Worm (Caenorhabditis elegans) whole organism, young adult: ENCODE results near the gene kdp-1.

Experiments used
- B0019.2 ChIP-seq: fragments of 200-800 bp; sonication (Bioruptor generic); conservative IDR thresholded peaks from 2 replicates; pipeline ENCODE4 v1.3.6; 2022; ENCODE audit warnings: missing genetic modification reagents, missing genetic modification characterization, missing compliant biosample characterization
- B0261.1 ChIP-seq: sonication (generic microtip); optimal IDR thresholded peaks from 2 replicates; lab custom pipeline; 2016; ENCODE audit warnings: mild to moderate bottlenecking, missing genetic modification characterization, moderate library complexity, missing compliant biosample characterization
- C17E4.6 ChIP-seq: fragments of 200-800 bp; sonication (Bioruptor generic); IDR thresholded peaks from 2 replicates; pipeline ENCODE4 v1.3.6; 2022; ENCODE audit warnings: missing genetic modification reagents, missing genetic modification characterization, missing compliant biosample characterization
- F10E7.11 ChIP-seq: sonication (generic microtip); optimal IDR thresholded peaks from 2 replicates; lab custom pipeline; 2017; ENCODE audit warnings: mild to moderate bottlenecking, missing genetic modification characterization, moderate library complexity, missing compliant biosample characterization
- F49E8.2 ChIP-seq: sonication (generic microtip); optimal IDR thresholded peaks from 3 replicates; lab custom pipeline; 2017; ENCODE audit warnings: missing genetic modification characterization, mild to moderate bottlenecking, missing compliant biosample characterization, antibody characterized with exemption, moderate library complexity; ENCODE audit not compliant: insufficient read depth
- F57A8.1 ChIP-seq: fragments of 200-800 bp; sonication (Bioruptor generic); optimal IDR thresholded peaks from 2 replicates; lab custom pipeline; 2018; ENCODE audit warnings: mild to moderate bottlenecking, missing genetic modification characterization, moderate library complexity, missing compliant biosample characterization
- K11D2.4 ChIP-seq: fragments of 200-800 bp; sonication (Bioruptor generic); IDR thresholded peaks from 2 replicates; pipeline ENCODE4 v1.3.6; 2022; ENCODE audit warnings: missing genetic modification reagents, missing genetic modification characterization, missing compliant biosample characterization
- T26A5.8 ChIP-seq: sonication (generic microtip); optimal IDR thresholded peaks from 2 replicates; lab custom pipeline; 2016; ENCODE audit warnings: missing genetic modification characterization, missing compliant biosample characterization
- Y56A3A.18 ChIP-seq: fragments of 200-800 bp; sonication (Bioruptor generic); IDR thresholded peaks from 2 replicates; pipeline ENCODE4 v1.3.6; 2022; ENCODE audit warnings: missing genetic modification reagents, missing genetic modification characterization, missing compliant biosample characterization
- Y67H2A.10 ChIP-seq: fragments of 200-800 bp; sonication (Bioruptor generic); conservative IDR thresholded peaks from 2 replicates; pipeline ENCODE4 v1.3.6; 2022; ENCODE audit warnings: missing genetic modification reagents, missing genetic modification characterization, missing compliant biosample characterization
- ZK185.1 ChIP-seq: sonication (generic microtip); optimal IDR thresholded peaks from 2 replicates; lab custom pipeline; 2016; ENCODE audit warnings: mild to moderate bottlenecking, missing genetic modification characterization, missing compliant biosample characterization; ENCODE audit not compliant: poor library complexity, severe bottlenecking
- aptf-2 ChIP-seq: fragments of 200-800 bp; sonication (Bioruptor generic); conservative IDR thresholded peaks from 2 replicates; pipeline ENCODE4 v1.3.6; 2022; ENCODE audit warnings: missing genetic modification reagents, missing genetic modification characterization, missing compliant biosample characterization
- athp-1 ChIP-seq: sonication (generic microtip); optimal IDR thresholded peaks from 2 replicates; lab custom pipeline; 2017; ENCODE audit warnings: mild to moderate bottlenecking, missing genetic modification characterization, missing compliant biosample characterization
- attf-6 ChIP-seq: fragments of 200-800 bp; sonication (Bioruptor generic); IDR thresholded peaks from 2 replicates; pipeline ENCODE4 v1.3.6; 2022; ENCODE audit warnings: missing genetic modification reagents, missing genetic modification characterization, missing compliant biosample characterization
- bed-2 ChIP-seq: fragments of 200-800 bp; sonication (Bioruptor generic); IDR thresholded peaks from 2 replicates; pipeline ENCODE4 v1.3.6; 2022; ENCODE audit warnings: missing genetic modification reagents, missing genetic modification characterization, missing compliant biosample characterization
- cebp-2 ChIP-seq: fragments of 200-800 bp; sonication (Bioruptor generic); IDR thresholded peaks from 2 replicates; pipeline ENCODE4 v1.3.6; 2022; ENCODE audit warnings: missing genetic modification characterization, missing compliant biosample characterization
- ceh-58 ChIP-seq: fragments of 200-800 bp; sonication (Bioruptor generic); IDR thresholded peaks from 2 replicates; pipeline ENCODE4 v1.3.6; 2022; ENCODE audit warnings: missing genetic modification characterization, missing compliant biosample characterization
- ceh-79 ChIP-seq: sonication (generic microtip); optimal IDR thresholded peaks from 2 replicates; lab custom pipeline; 2017; ENCODE audit warnings: mild to moderate bottlenecking, missing genetic modification characterization, missing compliant biosample characterization
- ceh-91 ChIP-seq: fragments of 200-800 bp; sonication (Bioruptor generic); IDR thresholded peaks from 2 replicates; pipeline ENCODE4 v1.3.6; 2022; ENCODE audit warnings: missing genetic modification reagents, missing genetic modification characterization, missing compliant biosample characterization
- die-1 ChIP-seq: sonication (generic microtip); optimal IDR thresholded peaks from 2 replicates; lab custom pipeline; 2016; ENCODE audit warnings: missing genotype, mild to moderate bottlenecking, missing genetic modification characterization, missing compliant biosample characterization
- dpff-1 ChIP-seq: sonication (generic microtip); optimal IDR thresholded peaks from 2 replicates; lab custom pipeline; 2017; ENCODE audit warnings: mild to moderate bottlenecking, missing genetic modification characterization, missing compliant biosample characterization
- dpl-1 ChIP-seq: fragments of 150-350 bp; optimal IDR thresholded peaks from 2 replicates; lab custom pipeline; 2014; ENCODE audit warnings: missing biosample characterization, missing genetic modification reagents, missing genetic modification characterization
- egl-44 ChIP-seq: fragments of 200-800 bp; sonication (Bioruptor generic); IDR thresholded peaks from 2 replicates; pipeline ENCODE4 v1.3.6; 2022; ENCODE audit warnings: missing genetic modification reagents, missing genetic modification characterization, missing compliant biosample characterization
- egrh-3 ChIP-seq: fragments of 200-800 bp; sonication (Bioruptor generic); IDR thresholded peaks from 2 replicates; pipeline ENCODE4 v1.3.6; 2022; ENCODE audit warnings: missing genetic modification reagents, missing genetic modification characterization, missing compliant biosample characterization
- hrde-1 ChIP-seq: sonication (generic microtip); optimal IDR thresholded peaks from 2 replicates; lab custom pipeline; 2016; ENCODE audit warnings: missing genetic modification characterization, mild to moderate bottlenecking, missing compliant biosample characterization, moderate library complexity, missing genotype, missing genetic modification reagents, borderline replicate concordance
- hsf-1 ChIP-seq: fragments of 200-800 bp; sonication (Bioruptor generic); IDR thresholded peaks from 2 replicates; pipeline ENCODE4 v1.3.6; 2022; ENCODE audit warnings: missing genetic modification reagents, missing genetic modification characterization, missing compliant biosample characterization
- let-526 ChIP-seq: fragments of 200-800 bp; sonication (Bioruptor generic); IDR thresholded peaks from 2 replicates; pipeline ENCODE4 v1.3.6; 2022; ENCODE audit warnings: missing genetic modification reagents, missing genetic modification characterization, missing compliant biosample characterization
- lin-26 ChIP-seq: fragments of 200-800 bp; sonication (Bioruptor generic); IDR thresholded peaks from 2 replicates; pipeline ENCODE4 v1.3.6; 2022; ENCODE audit warnings: missing genetic modification reagents, missing genetic modification characterization, missing compliant biosample characterization
- lin-35 ChIP-seq, 3 experiments: fragments of 150-350 bp in 2 of 3; sonication (generic microtip) in 1 of 3; optimal IDR thresholded peaks; 2 replicates each; lab custom pipeline; 2014 to 2018; ENCODE audit warnings: missing biosample characterization in 3 of 3, missing genetic modification characterization in 3 of 3, missing genetic modification reagents in 3 of 3
- lin-40 ChIP-seq: sonication (generic microtip); optimal IDR thresholded peaks from 2 replicates; lab custom pipeline; 2016; ENCODE audit warnings: missing genetic modification characterization, mild to moderate bottlenecking, missing compliant biosample characterization, missing genotype, missing genetic modification reagents
- lir-1 ChIP-seq: fragments of 200-800 bp; sonication (Bioruptor generic); conservative IDR thresholded peaks from 2 replicates; pipeline ENCODE4 v1.3.6; 2022; ENCODE audit warnings: missing genetic modification reagents, missing genetic modification characterization, missing compliant biosample characterization
- lsl-1 ChIP-seq: fragments of 200-800 bp; sonication (Bioruptor generic); optimal IDR thresholded peaks from 2 replicates; lab custom pipeline; 2018; ENCODE audit warnings: mild to moderate bottlenecking, missing genetic modification characterization, moderate library complexity, missing compliant biosample characterization
- lsy-27 ChIP-seq: sonication (generic microtip); optimal IDR thresholded peaks from 2 replicates; lab custom pipeline; 2017; ENCODE audit warnings: missing genetic modification characterization, mild to moderate bottlenecking, missing compliant biosample characterization, antibody characterized with exemption, missing genotype, borderline replicate concordance; ENCODE audit not compliant: insufficient read depth
- madf-3 ChIP-seq: fragments of 200-800 bp; sonication (Bioruptor generic); IDR thresholded peaks from 2 replicates; pipeline ENCODE4 v1.3.6; 2022; ENCODE audit warnings: missing genetic modification reagents, missing genetic modification characterization, missing compliant biosample characterization
- madf-6 ChIP-seq: fragments of 200-800 bp; sonication (Bioruptor generic); IDR thresholded peaks from 2 replicates; pipeline ENCODE4 v1.3.6; 2022; ENCODE audit warnings: missing genetic modification reagents, missing genetic modification characterization, missing compliant biosample characterization
- mes-4 ChIP-seq: sonication (generic microtip); optimal IDR thresholded peaks from 2 replicates; lab custom pipeline; 2016; ENCODE audit warnings: missing genotype, missing genetic modification characterization, missing compliant biosample characterization
- mxl-1 ChIP-seq: sonication (generic microtip); optimal IDR thresholded peaks from 2 replicates; lab custom pipeline; 2016; ENCODE audit warnings: missing genetic modification characterization, missing compliant biosample characterization
- nfya-1 ChIP-seq: sonication (generic microtip); optimal IDR thresholded peaks from 2 replicates; lab custom pipeline; 2017; ENCODE audit warnings: antibody characterized with exemption, missing compliant biosample characterization, missing genetic modification characterization, borderline replicate concordance; ENCODE audit not compliant: insufficient read depth
- nfyb-1 ChIP-seq: fragments of 200-800 bp; sonication (Bioruptor generic); IDR thresholded peaks from 2 replicates; pipeline ENCODE4 v1.3.6; 2022; ENCODE audit warnings: missing genetic modification reagents, missing genetic modification characterization, missing compliant biosample characterization
- nhr-120 ChIP-seq: fragments of 200-800 bp; sonication (Bioruptor generic); IDR thresholded peaks from 2 replicates; pipeline ENCODE4 v1.3.6; 2022; ENCODE audit warnings: missing genetic modification characterization, missing compliant biosample characterization
- nhr-90 ChIP-seq: sonication (generic microtip); optimal IDR thresholded peaks from 2 replicates; lab custom pipeline; 2016; ENCODE audit warnings: missing genotype, mild to moderate bottlenecking, missing genetic modification characterization, missing compliant biosample characterization
- pbrm-1 ChIP-seq: fragments of 200-800 bp; sonication (Bioruptor generic); IDR thresholded peaks from 2 replicates; pipeline ENCODE4 v1.3.6; 2022; ENCODE audit warnings: missing genetic modification reagents, missing genetic modification characterization, missing compliant biosample characterization
- rec-8 ChIP-seq, 2 experiments: sonication (generic microtip); optimal IDR thresholded peaks; 2 replicates each; lab custom pipeline; 2016; ENCODE audit warnings: mild to moderate bottlenecking in 2 of 2, missing genetic modification characterization in 2 of 2, missing genetic modification reagents in 2 of 2, missing genotype in 2 of 2, missing biosample characterization in 1 of 2, missing compliant biosample characterization in 1 of 2, moderate library complexity in 1 of 2
- rpc-1 ChIP-seq, 2 experiments: fragments of 150-350 bp in 1 of 2; sonication (generic microtip) in 1 of 2; optimal IDR thresholded peaks; 2 replicates each; lab custom pipeline; 2014 to 2018; ENCODE audit warnings: missing biosample characterization in 1 of 2, missing genetic modification characterization in 1 of 2, missing genetic modification reagents in 1 of 2, missing genotype in 1 of 2
- sdz-38 ChIP-seq: sonication (generic microtip); optimal IDR thresholded peaks from 2 replicates; lab custom pipeline; 2016; ENCODE audit warnings: missing genotype, missing genetic modification characterization, missing compliant biosample characterization
- snpc-1.3 ChIP-seq: sonication (generic microtip); optimal IDR thresholded peaks from 2 replicates; lab custom pipeline; 2017; ENCODE audit warnings: missing genetic modification characterization, mild to moderate bottlenecking, missing compliant biosample characterization, antibody characterized with exemption, moderate library complexity, missing genotype, missing genetic modification reagents; ENCODE audit not compliant: insufficient read depth
- tlf-1 ChIP-seq: fragments of 200-800 bp; sonication (Bioruptor generic); optimal IDR thresholded peaks from 2 replicates; lab custom pipeline; 2018; ENCODE audit warnings: mild to moderate bottlenecking, missing genetic modification characterization, missing compliant biosample characterization
- ztf-28 ChIP-seq: fragments of 200-800 bp; sonication (Bioruptor generic); IDR thresholded peaks from 2 replicates; pipeline ENCODE4 v1.3.6; 2022; ENCODE audit warnings: missing genetic modification reagents, missing genetic modification characterization, missing compliant biosample characterization

kdp-1 gene

ce11 chrIV:13314181-13314580, 14.2 kb downstream of the kdp-1 start (continued):
- TF ChIP-seq B0261.1 (tag; lab: Kevin White, UChicago) = no peak
- no peak for TF ChIP-seq lsy-27 (tag; lab: Kevin White, UChicago)
- TF ChIP-seq F49E8.2 (tag; lab: Kevin White, UChicago) = no peak
- no peak for TF ChIP-seq tlf-1 (GFP tag; lab: Kevin White, UChicago)
- no peak for TF ChIP-seq mxl-1
- TF ChIP-seq hsf-1 (GFP tag; lab: Robert Waterston, UW) = no peak
- TF ChIP-seq ZK185.1 (tag; lab: Kevin White, UChicago) = peak; percentile 28
- no peak for TF ChIP-seq B0019.2 (GFP tag; lab: Robert Waterston, UW)
- no peak for TF ChIP-seq F10E7.11 (tag; lab: Kevin White, UChicago)
- TF ChIP-seq F57A8.1 (GFP tag; lab: Kevin White, UChicago) = no peak
- TF ChIP-seq attf-6 (GFP tag; lab: Robert Waterston, UW) = no peak
- TF ChIP-seq ztf-28 (GFP tag; lab: Robert Waterston, UW) = no peak
- TF ChIP-seq ceh-91 (GFP tag; lab: Robert Waterston, UW) = no peak
- no peak for TF ChIP-seq Y56A3A.18
- no peak for TF ChIP-seq madf-6 (GFP tag; lab: Robert Waterston, UW)
- TF ChIP-seq lin-35 (GFP tag; optimal IDR thresholded peaks at IDR 0.05; lab: Kevin White, UChicago) = no peak
- TF ChIP-seq rpc-1 (optimal IDR thresholded peaks at IDR 0.05; lab: Kevin White, UChicago) = no peak
- no peak for TF ChIP-seq rpc-1 (tag; optimal IDR thresholded peaks at IDR 0.05; lab: Kevin White, UChicago)
- no peak for TF ChIP-seq sdz-38 (tag; lab: Kevin White, UChicago)
- no peak; the same call in 1 of the 2 replicates for TF ChIP-seq let-526
- no peak for TF ChIP-seq K11D2.4 (GFP tag; lab: Robert Waterston, UW)
- TF ChIP-seq ceh-58 (GFP tag; lab: Robert Waterston, UW) = no peak
- no peak for TF ChIP-seq aptf-2
- no peak for TF ChIP-seq rec-8 (tag; optimal IDR thresholded peaks at IDR 0.05; lab: Kevin White, UChicago)
- no peak for TF ChIP-seq C17E4.6 (GFP tag; lab: Robert Waterston, UW)
- TF ChIP-seq pbrm-1 (GFP tag; lab: Robert Waterston, UW) = no peak
- TF ChIP-seq ceh-79 = no peak
- no peak for TF ChIP-seq lin-26 (GFP tag; lab: Robert Waterston, UW)
- TF ChIP-seq egl-44 (GFP tag; lab: Robert Waterston, UW) = 0 out of 2 replicates have a peak, but pooled peaks have one; percentile 39
- peak; percentile 26 for TF ChIP-seq lin-40 (tag; lab: Kevin White, UChicago)
- no peak for TF ChIP-seq bed-2 (GFP tag; lab: Robert Waterston, UW)
- no peak for TF ChIP-seq hrde-1 (tag; lab: Kevin White, UChicago)
- TF ChIP-seq mes-4 = no peak
- TF ChIP-seq lsl-1 = no peak
- no peak for TF ChIP-seq snpc-1.3 (tag; lab: Kevin White, UChicago)
- peak; percentile 16 for TF ChIP-seq nhr-90 (tag; lab: Kevin White, UChicago)
- 0 out of 2 replicates have a peak, but pooled peaks have one; percentile 71 for TF ChIP-seq cebp-2 (GFP tag; lab: Robert Waterston, UW)
- no peak for TF ChIP-seq athp-1
- TF ChIP-seq madf-3 = no peak
- TF ChIP-seq die-1 = no peak
- no peak for TF ChIP-seq nfya-1
- TF ChIP-seq T26A5.8 (tag; lab: Kevin White, UChicago) = no peak
- TF ChIP-seq lir-1 (GFP tag; lab: Robert Waterston, UW) = no peak
- no peak for TF ChIP-seq Y67H2A.10 (GFP tag; lab: Robert Waterston, UW)
- TF ChIP-seq dpff-1 = no peak
- TF ChIP-seq egrh-3 = no peak
- TF ChIP-seq nhr-120 = no peak
- no peak for TF ChIP-seq dpl-1
- TF ChIP-seq nfyb-1 (GFP tag; lab: Robert Waterston, UW) = peak; percentile 74
